Worm (Caenorhabditis elegans): ENCODE data around the gene gst-32.

Gene gst-32

ce11 chrII:15193961-15194360 is 15.6 kb upstream of the gst-32 start:
- TF ChIP-seq hlh-30 (tag; optimal IDR thresholded peaks at IDR 0.05; ENCODE audit: insufficient read depth) = peak; percentile 36
- TF ChIP-seq elt-4 (tag; optimal IDR thresholded peaks at IDR 0.05) = no peak
- peak; percentile 63 for TF ChIP-seq ceh-18 (tag; optimal IDR thresholded peaks at IDR 0.05)

ce11 chrII:15190971-15191370 is 12.6 kb upstream of the gst-32 start:
- no peak for TF ChIP-seq unc-86 (tag; optimal IDR thresholded peaks at IDR 0.05)
- no peak for TF ChIP-seq ceh-30 (tag; optimal IDR thresholded peaks at IDR 0.05)
- no peak for TF ChIP-seq dve-1 (tag; optimal IDR thresholded peaks at IDR 0.05)
- no peak for TF ChIP-seq Y22D7AL.16 (tag; optimal IDR thresholded peaks at IDR 0.05)
- no peak for TF ChIP-seq npax-4 (tag; optimal IDR thresholded peaks at IDR 0.05)
- no peak for TF ChIP-seq nhr-11 (tag; optimal IDR thresholded peaks at IDR 0.05)
- TF ChIP-seq ceh-14 (tag; optimal IDR thresholded peaks at IDR 0.05) = no peak

ce11 chrII:15189956-15190355 is 11.6 kb upstream of the gst-32 start:
- TF ChIP-seq nfya-1 (tag; optimal IDR thresholded peaks at IDR 0.05) (peak; percentile 6), unc-42 (tag; optimal IDR thresholded peaks at IDR 0.05) (peak; percentile 60), ceh-31 (tag; optimal IDR thresholded peaks at IDR 0.05) (peak; percentile 15), gmeb-2 (tag; optimal IDR thresholded peaks at IDR 0.05) (no peak)

ce11 chrII:15185289-15185688 is 6.9 kb upstream of the gst-32 start, which contains the start of gene gst-35:
Gene gst-35, minus strand, starts transcription at chrII:15185389.
- TF ChIP-seq mec-3 (tag; optimal IDR thresholded peaks at IDR 0.05; ENCODE audit: borderline replicate concordance) (no peak), nhr-11 (tag; optimal IDR thresholded peaks at IDR 0.05) (no peak), sdc-2 (tag; optimal IDR thresholded peaks at IDR 0.05) (no peak), dve-1 (tag; optimal IDR thresholded peaks at IDR 0.05) (no peak), tbx-7 (tag; optimal IDR thresholded peaks at IDR 0.05) (no peak), fkh-10 (GFP tag; optimal IDR thresholded peaks at IDR 0.05) (no peak), ceh-24 (tag; optimal IDR thresholded peaks at IDR 0.05) (no peak), ceh-2 (tag; optimal IDR thresholded peaks at IDR 0.05) (no peak), lin-11 (tag; optimal IDR thresholded peaks at IDR 0.05) (no peak), pqm-1 (tag; optimal IDR thresholded peaks at IDR 0.05) (no peak), ceh-18 (tag; optimal IDR thresholded peaks at IDR 0.05) (no peak), ceh-14 (tag; optimal IDR thresholded peaks at IDR 0.05) (no peak), ceh-48 (tag; optimal IDR thresholded peaks at IDR 0.05) (no peak), fkh-6 (tag; optimal IDR thresholded peaks at IDR 0.05) (no peak), ceh-19 (GFP tag; optimal IDR thresholded peaks at IDR 0.05) (no peak), sox-4 (tag; optimal IDR thresholded peaks at IDR 0.05) (no peak), elt-2 (tag; optimal IDR thresholded peaks at IDR 0.05) (no peak), hlh-6 (tag; optimal IDR thresholded peaks at IDR 0.05) (no peak), pat-9 (tag; optimal IDR thresholded peaks at IDR 0.05) (no peak), ttx-3 (tag; optimal IDR thresholded peaks at IDR 0.05) (no peak)

- TF ChIP-seq hlh-15 (tag; optimal IDR thresholded peaks at IDR 0.05) = no peak
- TF ChIP-seq fkh-10 (GFP tag; optimal IDR thresholded peaks at IDR 0.05) = no peak
- TF ChIP-seq ceh-22 (tag; optimal IDR thresholded peaks at IDR 0.05) = no peak
- no peak for TF ChIP-seq pag-3 (tag; optimal IDR thresholded peaks at IDR 0.05; ENCODE audit: borderline replicate concordance)
- TF ChIP-seq nhr-232 (tag; optimal IDR thresholded peaks at IDR 0.05) = no peak
- no peak for TF ChIP-seq Y22D7AL.16 (tag; optimal IDR thresholded peaks at IDR 0.05)
- TF ChIP-seq eyg-1 (tag; optimal IDR thresholded peaks at IDR 0.05) = no peak
- no peak for TF ChIP-seq mec-3 (tag; optimal IDR thresholded peaks at IDR 0.05; ENCODE audit: borderline replicate concordance)
- no peak for TF ChIP-seq ceh-6 (GFP tag; optimal IDR thresholded peaks at IDR 0.05)
- TF ChIP-seq lin-11 (tag; optimal IDR thresholded peaks at IDR 0.05) = no peak
- no peak for TF ChIP-seq elt-4 (tag; optimal IDR thresholded peaks at IDR 0.05)
- no peak for TF ChIP-seq C38D4.7 (GFP tag; optimal IDR thresholded peaks at IDR 0.05)
- TF ChIP-seq hlh-6 (tag; optimal IDR thresholded peaks at IDR 0.05) = no peak
- TF ChIP-seq ceh-24 (tag; optimal IDR thresholded peaks at IDR 0.05) = no peak
- no peak for TF ChIP-seq ama-1 (optimal IDR thresholded peaks at IDR 0.05)
- no peak for TF ChIP-seq gmeb-2 (tag; optimal IDR thresholded peaks at IDR 0.05)
- TF ChIP-seq pqm-1 (tag; optimal IDR thresholded peaks at IDR 0.05) = no peak
- no peak for TF ChIP-seq hlh-13 (GFP tag; optimal IDR thresholded peaks at IDR 0.05)
- no peak for TF ChIP-seq sox-4 (tag; optimal IDR thresholded peaks at IDR 0.05)
Observed at ce11 chrII:15183139-15183538, 4.7 kb upstream of the gst-32 start, which contains the start of gene gst-34. Gene gst-34, minus strand, starts transcription at chrII:15183239.

All from whole organism, late embryonic.